Fruit fly (Drosophila melanogaster): ENCODE data around the gene CG17929.

The CG17929 gene

DNA sequence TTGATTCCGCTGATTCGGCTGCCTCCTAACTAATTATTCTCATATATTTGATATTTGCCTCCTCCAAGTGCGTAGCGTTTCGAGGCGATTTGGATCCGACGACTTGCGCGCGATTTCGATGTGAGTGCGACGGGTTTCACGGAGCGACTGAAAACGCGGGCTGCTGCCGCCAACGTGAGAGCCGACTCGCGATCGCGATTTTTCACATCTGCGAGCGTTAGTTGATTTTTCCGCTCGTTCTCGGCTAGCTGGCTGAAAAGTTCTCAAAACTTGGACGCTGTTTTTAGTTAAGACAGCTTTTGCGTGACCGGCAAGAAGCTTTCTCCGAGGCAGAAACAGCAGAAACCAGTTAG, 31.5 kb downstream of the CG17929 start, which contains the start of gene CG10311:
TSS of gene CG10311 (minus strand) at position 153 of the 353 bp plus-strand sequence.
- TF ChIP-seq Sin3A (optimal IDR thresholded peaks at IDR 0.05): no peak
- no peak for TF ChIP-seq h (optimal IDR thresholded peaks at IDR 0.05)
- TF ChIP-seq psq (optimal IDR thresholded peaks at IDR 0.05): no peak
- TF ChIP-seq insv (optimal IDR thresholded peaks at IDR 0.05): no peak
- no peak for TF ChIP-seq ttk (optimal IDR thresholded peaks at IDR 0.05)
- no peak for TF ChIP-seq Myc (optimal IDR thresholded peaks at IDR 0.05)

DNA sequence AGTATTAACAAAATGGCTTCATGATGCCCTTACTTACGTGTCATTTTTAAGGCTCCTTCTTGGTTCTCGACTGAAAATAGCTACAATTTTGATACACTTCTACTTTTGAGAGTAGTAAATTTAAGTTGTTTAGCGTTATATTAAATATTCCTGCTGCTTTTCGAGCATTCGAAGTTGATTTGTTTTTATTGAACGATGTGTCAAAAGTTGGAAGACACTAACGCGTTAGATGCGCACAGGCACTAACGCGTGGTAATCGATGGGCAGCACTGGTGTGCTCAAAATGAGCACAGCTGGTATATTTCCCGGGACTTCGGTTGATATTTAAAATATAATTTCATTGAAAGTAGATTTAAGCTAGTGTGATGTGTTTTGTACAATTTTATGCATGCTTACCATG, 33.8 kb downstream of the CG17929 start, which contains the start of gene CG17931:
TSS of gene CG17931 (minus strand) at position 369 of the 400 bp plus-strand sequence.
- TF ChIP-seq psq (optimal IDR thresholded peaks at IDR 0.05) (no peak), Myc (optimal IDR thresholded peaks at IDR 0.05) (no peak), Sin3A (optimal IDR thresholded peaks at IDR 0.05) (no peak), ttk (optimal IDR thresholded peaks at IDR 0.05) (no peak), insv (optimal IDR thresholded peaks at IDR 0.05) (no peak), h (optimal IDR thresholded peaks at IDR 0.05) (no peak)

DNA sequence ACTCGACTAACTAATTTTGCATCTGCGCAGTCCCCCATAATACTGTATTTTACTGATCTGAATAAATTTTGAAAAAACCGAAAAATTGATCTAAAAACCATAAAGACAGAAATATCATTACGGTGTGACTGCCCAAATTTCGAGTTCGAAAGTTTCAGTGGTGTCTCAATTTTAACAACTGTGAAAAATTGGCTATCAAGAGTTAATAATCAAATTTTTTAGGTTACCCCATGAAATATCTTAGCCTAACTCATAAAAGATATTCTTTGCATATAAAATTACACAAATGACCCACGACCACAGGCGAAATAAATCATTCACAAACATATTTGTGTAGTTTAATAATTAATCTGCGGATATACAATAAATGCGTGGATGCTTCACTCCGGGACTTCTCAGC, 34.7 kb downstream of the CG17929 start, which contains the start of gene CG42446:
TSS of gene CG42446 (minus strand) at position 101 of the 400 bp plus-strand sequence.
- no peak for TF ChIP-seq Myc (optimal IDR thresholded peaks at IDR 0.05)
- no peak for TF ChIP-seq Sin3A (optimal IDR thresholded peaks at IDR 0.05)
- TF ChIP-seq insv (optimal IDR thresholded peaks at IDR 0.05): no peak
- TF ChIP-seq h (optimal IDR thresholded peaks at IDR 0.05): no peak
- TF ChIP-seq psq (optimal IDR thresholded peaks at IDR 0.05): no peak
- no peak for TF ChIP-seq ttk (optimal IDR thresholded peaks at IDR 0.05)

DNA sequence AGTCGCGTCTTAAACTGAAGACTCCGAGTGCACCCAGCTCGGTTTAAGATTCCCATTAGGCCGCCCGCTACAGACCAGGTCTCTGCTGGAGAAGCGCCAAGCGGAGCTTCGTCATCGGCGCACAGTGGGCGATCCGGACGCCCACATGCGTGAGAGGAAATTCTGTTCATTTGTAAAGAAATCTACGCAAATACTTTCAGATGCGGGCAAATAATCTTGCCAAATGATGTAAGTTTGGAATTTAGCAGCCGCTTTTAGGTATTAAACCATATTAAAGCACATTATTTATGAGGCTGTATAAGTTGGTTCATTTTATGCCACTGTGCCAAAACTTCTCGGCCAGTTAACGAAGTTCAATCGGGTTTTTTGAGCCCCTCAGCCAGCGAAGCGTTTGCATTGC, 43.0 kb downstream of the CG17929 start, which contains the start of gene js:
TSS of gene js (minus strand) at position 19 of the 400 bp plus-strand sequence.
- TF ChIP-seq insv (optimal IDR thresholded peaks at IDR 0.05) (no peak), psq (optimal IDR thresholded peaks at IDR 0.05) (no peak), Myc (optimal IDR thresholded peaks at IDR 0.05) (no peak), ttk (optimal IDR thresholded peaks at IDR 0.05) (no peak), h (optimal IDR thresholded peaks at IDR 0.05) (no peak), Sin3A (optimal IDR thresholded peaks at IDR 0.05) (no peak)

DNA sequence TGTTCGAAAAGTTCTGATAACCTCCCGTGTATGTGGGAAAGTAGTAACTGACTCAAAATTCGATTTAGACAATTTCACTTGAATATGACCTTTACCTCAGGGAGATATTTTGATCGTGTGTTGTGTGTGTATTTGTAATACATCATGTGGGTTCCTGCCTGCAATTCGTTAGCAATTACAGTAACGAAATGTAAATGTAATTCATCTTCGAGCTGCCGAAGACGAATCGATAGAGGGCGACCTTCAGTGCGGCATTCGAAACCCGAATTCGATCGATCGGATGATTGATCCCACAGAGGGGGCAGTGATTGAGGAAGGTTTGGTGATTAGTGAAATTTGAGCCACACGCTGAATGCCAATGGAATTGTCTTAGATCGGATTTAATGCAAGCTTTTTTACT, 45.1 kb downstream of the CG17929 start, which contains the start of gene CG10317:
TSS of gene CG10317 (minus strand) at position 101 of the 400 bp plus-strand sequence.
- TF ChIP-seq h (optimal IDR thresholded peaks at IDR 0.05): no peak
- TF ChIP-seq psq (optimal IDR thresholded peaks at IDR 0.05): no peak
- no peak for TF ChIP-seq Myc (optimal IDR thresholded peaks at IDR 0.05)
- TF ChIP-seq Sin3A (optimal IDR thresholded peaks at IDR 0.05): no peak
- TF ChIP-seq insv (optimal IDR thresholded peaks at IDR 0.05): no peak

DNA sequence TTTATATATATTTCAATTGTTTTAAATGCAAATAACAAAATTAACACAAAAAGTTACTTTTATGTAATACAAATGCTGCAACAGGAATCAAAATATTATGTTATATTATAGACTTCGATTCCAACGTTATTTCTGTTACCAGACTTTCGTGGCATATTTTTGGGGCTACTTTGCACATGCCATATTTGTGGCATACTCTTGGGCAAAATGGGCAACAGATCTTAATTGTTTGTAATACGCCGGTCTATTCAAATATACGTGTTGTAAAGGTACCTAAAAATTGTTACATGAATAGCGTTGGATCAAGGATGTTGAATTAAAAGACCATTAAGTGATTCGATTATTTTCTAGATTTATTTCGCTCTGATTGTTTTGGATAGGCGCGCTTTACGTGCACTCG, 48.8 kb downstream of the CG17929 start:
- no peak for TF ChIP-seq psq (optimal IDR thresholded peaks at IDR 0.05)
- TF ChIP-seq h (optimal IDR thresholded peaks at IDR 0.05): no peak
- TF ChIP-seq Myc (optimal IDR thresholded peaks at IDR 0.05): no peak
- no peak for TF ChIP-seq ttk (optimal IDR thresholded peaks at IDR 0.05)
- no peak for TF ChIP-seq insv (optimal IDR thresholded peaks at IDR 0.05)
- no peak for TF ChIP-seq Sin3A (optimal IDR thresholded peaks at IDR 0.05)

Data from Kc167 (cell line).